Worm (Caenorhabditis elegans) whole organism, L1 larva: ENCODE data around the gene sru-4.

Source experiments
- C04F5.9 ChIP-seq: sonication (generic microtip); optimal IDR thresholded peaks from 2 replicates; lab custom pipeline; 2016; ENCODE audit warnings: missing genetic modification characterization, missing compliant biosample characterization
- C16A3.4 ChIP-seq: fragments of 150-350 bp; optimal IDR thresholded peaks from 2 replicates; lab custom pipeline; 2014; ENCODE audit warnings: missing biosample characterization, missing genetic modification characterization
- F16B12.6 ChIP-seq: fragments of 150-350 bp; optimal IDR thresholded peaks from 2 replicates; lab custom pipeline; 2014; ENCODE audit warnings: missing biosample characterization, missing genetic modification characterization
- aha-1 ChIP-seq: fragments of 150-350 bp; optimal IDR thresholded peaks from 2 replicates; lab custom pipeline; 2014; ENCODE audit warnings: missing biosample characterization, missing genetic modification characterization
- alr-1 ChIP-seq: fragments of 200-800 bp; sonication (Bioruptor generic); optimal IDR thresholded peaks from 2 replicates; lab custom pipeline; 2018; ENCODE audit warnings: borderline replicate concordance, mild to moderate bottlenecking, missing genetic modification characterization, missing compliant biosample characterization
- aly-2 ChIP-seq: fragments of 150-350 bp; optimal IDR thresholded peaks from 2 replicates; lab custom pipeline; 2014; ENCODE audit warnings: missing biosample characterization, missing genetic modification characterization
- ceh-63 ChIP-seq: fragments of 200-800 bp; sonication (Bioruptor generic); optimal IDR thresholded peaks from 2 replicates; lab custom pipeline; 2018; ENCODE audit warnings: mild to moderate bottlenecking, missing genetic modification characterization, missing compliant biosample characterization
- ceh-8 ChIP-seq: fragments of 200-800 bp; sonication (Bioruptor generic); optimal IDR thresholded peaks from 2 replicates; lab custom pipeline; 2018; ENCODE audit warnings: mild to moderate bottlenecking, missing genetic modification characterization, moderate library complexity, missing compliant biosample characterization
- ceh-82 ChIP-seq, 3 experiments: fragments of 150-350 bp in 1 of 3; sonication (generic microtip) in 2 of 3; optimal IDR thresholded peaks; 2 replicates each; lab custom pipeline; 2014 to 2017; ENCODE audit warnings: missing biosample characterization in 3 of 3, missing genetic modification characterization in 3 of 3
- ces-1 ChIP-seq: fragments of 150-350 bp; optimal IDR thresholded peaks from 2 replicates; lab custom pipeline; 2014; ENCODE audit warnings: missing biosample characterization, missing genetic modification reagents, missing genetic modification characterization
- dpl-1 ChIP-seq, 3 experiments: fragments of 150-350 bp in 2 of 3; sonication (generic microtip) in 1 of 3; optimal IDR thresholded peaks; 2 replicates each; lab custom pipeline; 2014 to 2017; ENCODE audit warnings: missing biosample characterization in 3 of 3, missing genetic modification characterization in 3 of 3, missing genetic modification reagents in 3 of 3
- dsc-1 ChIP-seq: sonication (generic microtip); optimal IDR thresholded peaks from 2 replicates; lab custom pipeline; 2016; ENCODE audit warnings: mild to moderate bottlenecking, missing genetic modification characterization, missing compliant biosample characterization
- efl-1 ChIP-seq, 4 experiments: fragments of 150-350 bp; optimal IDR thresholded peaks in 3 of 4; peaks in 1 of 4; 1 replicate in 1 of 4; 2 replicates in 3 of 4; lab custom pipeline; 2014; ENCODE audit warnings: missing biosample characterization in 2 of 4, missing genetic modification characterization in 2 of 4, missing genetic modification reagents in 2 of 4
- egl-13 ChIP-seq: sonication (generic microtip); optimal IDR thresholded peaks from 2 replicates; lab custom pipeline; 2016; ENCODE audit warnings: missing genotype, missing genetic modification reagents, missing genetic modification characterization, missing compliant biosample characterization
- egl-27 ChIP-seq, 2 experiments: fragments of 150-350 bp in 1 of 2; sonication (generic microtip); optimal IDR thresholded peaks; 3 replicates each; lab custom pipeline; 2017 to 2018; ENCODE audit warnings: missing biosample characterization in 2 of 2, missing genetic modification characterization in 2 of 2, missing genetic modification reagents in 2 of 2
- elt-3 ChIP-seq, 6 experiments: fragments of 150-350 bp in 1 of 6; sonication (generic microtip); optimal IDR thresholded peaks; 2 replicates each; lab custom pipeline; 2017 to 2018; ENCODE audit warnings: missing biosample characterization in 6 of 6, missing genetic modification characterization in 6 of 6, inconsistent platforms in 1 of 6
- fkh-8 ChIP-seq: sonication (generic microtip); optimal IDR thresholded peaks from 2 replicates; lab custom pipeline; 2016; ENCODE audit warnings: mild to moderate bottlenecking, missing genetic modification characterization, missing compliant biosample characterization
- grh-1 ChIP-seq: fragments of 200-800 bp; sonication (Bioruptor generic); IDR thresholded peaks from 2 replicates; pipeline ENCODE4 v1.3.6; 2022; ENCODE audit warnings: missing genetic modification reagents, missing genetic modification characterization, missing compliant biosample characterization
- hlh-17 ChIP-seq: fragments of 200-800 bp; sonication (Bioruptor generic); optimal IDR thresholded peaks from 2 replicates; lab custom pipeline; 2018; ENCODE audit warnings: missing genetic modification characterization, mild to moderate bottlenecking, missing compliant biosample characterization, moderate library complexity, borderline replicate concordance
- irx-1 ChIP-seq: sonication (generic microtip); optimal IDR thresholded peaks from 2 replicates; lab custom pipeline; 2016; ENCODE audit warnings: missing genetic modification characterization, missing compliant biosample characterization
- lin-13 ChIP-seq: fragments of 150-350 bp; optimal IDR thresholded peaks from 2 replicates; lab custom pipeline; 2014; ENCODE audit warnings: missing biosample characterization, missing genetic modification reagents, missing genetic modification characterization
- lin-14 ChIP-seq: fragments of 200-800 bp; sonication (Bioruptor generic); optimal IDR thresholded peaks from 2 replicates; lab custom pipeline; 2018; ENCODE audit warnings: mild to moderate bottlenecking, missing genetic modification characterization, moderate library complexity, missing compliant biosample characterization
- lin-39 ChIP-seq: fragments of 150-350 bp; optimal IDR thresholded peaks from 2 replicates; lab custom pipeline; 2014; ENCODE audit warnings: missing biosample characterization, missing genetic modification reagents, missing genetic modification characterization
- lir-3 ChIP-seq: sonication (generic microtip); optimal IDR thresholded peaks from 2 replicates; lab custom pipeline; 2016; ENCODE audit warnings: mild to moderate bottlenecking, missing genetic modification characterization, moderate library complexity, missing compliant biosample characterization; ENCODE audit not compliant: poor library complexity
- lsy-2 ChIP-seq, 2 experiments: fragments of 150-350 bp; optimal IDR thresholded peaks; 2 replicates each; lab custom pipeline; 2014; ENCODE audit warnings: missing biosample characterization in 2 of 2, missing genetic modification characterization in 2 of 2
- mep-1 ChIP-seq: fragments of 150-350 bp; optimal IDR thresholded peaks from 2 replicates; lab custom pipeline; 2014; ENCODE audit warnings: missing biosample characterization, missing genetic modification characterization
- nhr-19 ChIP-seq: fragments of 200-800 bp; sonication (Bioruptor generic); conservative IDR thresholded peaks from 2 replicates; pipeline ENCODE4 v1.3.6; 2022; ENCODE audit warnings: missing genetic modification characterization, missing compliant biosample characterization
- nhr-20 ChIP-seq: sonication (generic microtip); optimal IDR thresholded peaks from 2 replicates; lab custom pipeline; 2016; ENCODE audit warnings: mild to moderate bottlenecking, missing genetic modification characterization, missing compliant biosample characterization
- nhr-237 ChIP-seq: fragments of 150-350 bp; optimal IDR thresholded peaks from 2 replicates; lab custom pipeline; 2014; ENCODE audit warnings: missing biosample characterization, missing genetic modification characterization
- nhr-47 ChIP-seq: sonication (generic microtip); optimal IDR thresholded peaks from 2 replicates; lab custom pipeline; 2016; ENCODE audit warnings: mild to moderate bottlenecking, missing genetic modification characterization, moderate library complexity, missing compliant biosample characterization
- nhr-71 ChIP-seq: sonication (generic microtip); optimal IDR thresholded peaks from 2 replicates; lab custom pipeline; 2016; ENCODE audit warnings: mild to moderate bottlenecking, missing genetic modification characterization, moderate library complexity, missing compliant biosample characterization
- pax-3 ChIP-seq: fragments of 200-800 bp; sonication (Bioruptor generic); optimal IDR thresholded peaks from 2 replicates; lab custom pipeline; 2018; ENCODE audit warnings: mild to moderate bottlenecking, missing genetic modification characterization, moderate library complexity, missing compliant biosample characterization
- rnt-1 ChIP-seq: sonication (generic microtip); optimal IDR thresholded peaks from 2 replicates; lab custom pipeline; 2016; ENCODE audit warnings: mild to moderate bottlenecking, missing genetic modification characterization, moderate library complexity, missing compliant biosample characterization
- snpc-4 ChIP-seq: fragments of 150-350 bp; optimal IDR thresholded peaks from 2 replicates; lab custom pipeline; 2014; ENCODE audit warnings: missing biosample characterization, missing genetic modification characterization
- sox-4 ChIP-seq: sonication (generic microtip); optimal IDR thresholded peaks from 2 replicates; lab custom pipeline; 2016; ENCODE audit warnings: missing genetic modification characterization, missing compliant biosample characterization
- unc-130 ChIP-seq: fragments of 150-350 bp; optimal IDR thresholded peaks from 2 replicates; lab custom pipeline; 2017; ENCODE audit warnings: missing biosample characterization, missing genetic modification characterization, inconsistent platforms
- unc-62 ChIP-seq: fragments of 150-350 bp; optimal IDR thresholded peaks from 2 replicates; lab custom pipeline; 2014; ENCODE audit warnings: missing biosample characterization, missing genetic modification reagents, missing genetic modification characterization
- unc-86 ChIP-seq: sonication (generic microtip); optimal IDR thresholded peaks from 2 replicates; lab custom pipeline; 2016; ENCODE audit warnings: missing genetic modification characterization, missing compliant biosample characterization
- unc-98 ChIP-seq: fragments of 200-800 bp; sonication (Bioruptor generic); IDR thresholded peaks from 2 replicates; pipeline ENCODE4 v1.3.6; 2022; ENCODE audit warnings: missing genetic modification characterization, missing compliant biosample characterization
- vab-15 ChIP-seq: sonication (generic microtip); optimal IDR thresholded peaks from 2 replicates; lab custom pipeline; 2017; ENCODE audit warnings: missing genotype, mild to moderate bottlenecking, missing genetic modification characterization, missing compliant biosample characterization
- xbp-1 ChIP-seq: sonication (generic microtip); optimal IDR thresholded peaks from 2 replicates; lab custom pipeline; 2016; ENCODE audit warnings: missing genetic modification characterization, missing compliant biosample characterization
- zip-4 ChIP-seq: fragments of 200-800 bp; sonication (Bioruptor generic); optimal IDR thresholded peaks from 2 replicates; lab custom pipeline; 2018; ENCODE audit warnings: mild to moderate bottlenecking, missing genetic modification characterization, moderate library complexity, missing compliant biosample characterization
- ztf-11 ChIP-seq, 2 experiments: sonication (generic microtip); optimal IDR thresholded peaks; 2 replicates each; lab custom pipeline; 2016 to 2017; ENCODE audit warnings: missing genetic modification characterization in 2 of 2, missing biosample characterization in 1 of 2, missing compliant biosample characterization in 1 of 2

The sru-4 gene

DNA sequence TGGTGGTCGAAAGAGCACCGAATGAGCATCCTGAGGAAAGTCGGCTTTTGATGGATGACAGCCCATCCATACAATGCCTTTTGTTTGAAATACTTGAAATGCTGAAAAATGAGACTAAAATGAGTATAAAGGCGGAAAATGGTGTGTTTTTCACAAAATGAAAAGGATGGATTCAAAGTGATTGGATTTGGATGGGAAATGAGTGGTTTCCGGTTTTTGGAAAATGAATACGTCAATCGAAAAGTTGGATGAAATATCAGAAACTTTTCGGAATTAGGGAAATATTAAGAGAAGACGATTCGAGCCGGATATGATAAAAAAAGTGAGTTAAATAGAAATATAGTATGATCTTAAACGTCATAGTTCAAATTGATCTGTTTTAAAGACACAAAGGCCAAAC is 30.8 kb upstream of the sru-4 start, which contains the start of gene F38E11.6:
F38E11.6 (minus strand) TSS at position 101 of the 400 bp plus-strand sequence.
- TF ChIP-seq mep-1 (tag; lab: Kevin White, UChicago) (no peak), ces-1 (GFP tag; lab: Kevin White, UChicago) (no peak), fkh-8 (tag; lab: Kevin White, UChicago) (peak; percentile 16)

DNA sequence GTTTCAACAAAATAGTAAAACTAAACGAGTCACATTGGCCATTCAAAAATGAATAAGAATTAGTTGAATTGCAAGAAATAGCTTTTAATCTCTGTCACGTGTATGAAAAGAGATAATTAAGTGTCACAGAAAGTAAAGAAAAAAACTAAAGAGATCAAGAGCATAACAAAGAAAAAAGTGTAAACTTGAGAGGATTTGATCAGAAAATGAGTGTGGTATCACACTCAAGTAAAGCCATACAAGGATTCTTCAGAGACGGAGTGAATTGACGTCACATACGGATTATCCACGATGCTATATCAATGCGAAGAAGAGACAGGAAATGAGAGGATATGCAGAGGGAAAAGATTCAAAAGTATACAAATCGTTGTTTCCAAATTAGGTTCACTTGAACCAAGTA is 28.9 kb upstream of the sru-4 start:
- TF ChIP-seq rnt-1: no peak
- TF ChIP-seq lsy-2 (tag; optimal IDR thresholded peaks at IDR 0.05; lab: Kevin White, UChicago): no peak
- no peak for TF ChIP-seq lin-13 (GFP tag; lab: Kevin White, UChicago)
- TF ChIP-seq nhr-20: no peak
- no peak for TF ChIP-seq C16A3.4 (tag; lab: Kevin White, UChicago)
- TF ChIP-seq vab-15 (tag; lab: Kevin White, UChicago): no peak
- no peak for TF ChIP-seq elt-3 (tag; optimal IDR thresholded peaks at IDR 0.05; lab: Kevin White, UChicago)
- TF ChIP-seq ceh-8 (GFP tag; lab: Kevin White, UChicago): peak; percentile 24
- no peak for TF ChIP-seq ceh-63
- TF ChIP-seq unc-62 (GFP tag; lab: Kevin White, UChicago): no peak
- peak; percentile 98 for TF ChIP-seq dsc-1 (tag; lab: Kevin White, UChicago)
- TF ChIP-seq aha-1 (tag; lab: Kevin White, UChicago): no peak
- TF ChIP-seq unc-130 (tag; lab: Kevin White, UChicago): no peak
- no peak for TF ChIP-seq ztf-11 (tag; optimal IDR thresholded peaks at IDR 0.05; lab: Kevin White, UChicago)
- TF ChIP-seq unc-86 (tag; lab: Kevin White, UChicago): no peak
- no peak for TF ChIP-seq ces-1 (GFP tag; lab: Kevin White, UChicago)
- TF ChIP-seq ceh-82 (tag; optimal IDR thresholded peaks at IDR 0.05; lab: Kevin White, UChicago): no peak
- no peak for TF ChIP-seq egl-13
- TF ChIP-seq unc-98: no peak
- TF ChIP-seq C04F5.9 (tag; lab: Kevin White, UChicago): no peak
- peak; percentile 79 for TF ChIP-seq pax-3 (tag; lab: Kevin White, UChicago)
- TF ChIP-seq hlh-17 (GFP tag; lab: Kevin White, UChicago): no peak
- TF ChIP-seq egl-27 (tag; optimal IDR thresholded peaks at IDR 0.05; lab: Kevin White, UChicago): no peak
- TF ChIP-seq nhr-47: peak; percentile 35
- TF ChIP-seq nhr-71 (tag; lab: Kevin White, UChicago): no peak
- TF ChIP-seq F16B12.6 (tag; lab: Kevin White, UChicago): no peak
- peak; percentile 57 for TF ChIP-seq fkh-8 (tag; lab: Kevin White, UChicago)
- peak; percentile 74 for TF ChIP-seq sox-4 (tag; lab: Kevin White, UChicago)
- no peak for TF ChIP-seq alr-1 (tag; lab: Kevin White, UChicago)

DNA sequence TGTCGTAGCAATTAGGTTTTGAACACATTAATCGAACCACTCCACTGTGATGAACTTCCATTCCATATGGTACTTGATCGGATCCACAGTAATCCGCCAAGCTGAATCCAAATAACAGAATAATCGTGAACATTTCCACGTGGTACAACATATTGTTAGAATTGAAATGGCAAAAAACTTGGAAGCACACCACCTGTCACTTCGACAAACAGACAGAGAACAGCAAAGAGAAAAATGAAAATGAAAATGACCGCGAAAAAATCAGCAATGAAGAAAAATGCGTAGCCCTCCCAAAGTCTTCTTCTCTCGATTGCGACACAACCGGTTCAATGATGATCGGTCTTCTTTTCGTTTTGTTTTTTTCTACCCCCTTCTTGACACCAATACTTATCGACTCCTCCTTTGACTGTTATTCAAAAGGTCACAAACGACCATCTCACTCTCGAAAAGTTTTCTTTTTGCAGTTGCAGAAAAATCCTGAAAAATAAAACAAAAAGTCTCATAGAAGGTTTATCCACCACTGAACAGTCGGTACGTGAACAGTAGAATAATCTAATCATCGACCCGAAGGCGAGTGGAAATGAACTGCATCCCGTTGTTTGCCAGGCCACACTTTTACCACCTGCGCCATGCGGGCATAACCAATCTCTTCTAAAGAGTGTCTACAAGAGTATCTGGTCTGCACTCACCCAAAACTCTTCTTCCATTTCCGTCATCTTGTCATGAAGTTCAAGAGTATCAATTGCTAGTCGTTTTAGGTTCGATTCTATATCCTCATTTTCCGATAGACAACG is 20.9 kb upstream of the sru-4 start, which contains the start of gene wrt-3:
wrt-3 (minus strand) TSS at position 322 of the 794 bp plus-strand sequence.
- TF ChIP-seq nhr-237 (tag; lab: Kevin White, UChicago): no peak
- TF ChIP-seq lsy-2 (tag; optimal IDR thresholded peaks at IDR 0.05; lab: Kevin White, UChicago): peak in 1 of 2 experiments; percentile 40
- TF ChIP-seq grh-1 (GFP tag; lab: Robert Waterston, UW): peak; percentile 41
- TF ChIP-seq mep-1 (tag; lab: Kevin White, UChicago): peak; percentile 67
- peak; percentile 24 for TF ChIP-seq nhr-20
- peak; percentile 49 for TF ChIP-seq C16A3.4 (tag; lab: Kevin White, UChicago)
- peak; percentile 16 for TF ChIP-seq lir-3 (tag; lab: Kevin White, UChicago)
- peak in 3 of 6 experiments; percentile 3 to 43 (median 23) for TF ChIP-seq elt-3 (tag; optimal IDR thresholded peaks at IDR 0.05; lab: Kevin White, UChicago)
- peak; percentile 22 to 43 for TF ChIP-seq efl-1 (optimal IDR thresholded peaks at IDR 0.05; lab: Kevin White, UChicago)
- peak in 1 of 2 experiments; percentile 93 for TF ChIP-seq efl-1 (GFP tag; optimal IDR thresholded peaks at IDR 0.05 in 1 of 2; lab: Kevin White, UChicago)
- no peak for TF ChIP-seq F16B12.6 (tag; lab: Kevin White, UChicago)
- TF ChIP-seq irx-1 (tag; lab: Kevin White, UChicago): peak; percentile 43
- no peak for TF ChIP-seq pax-3 (tag; lab: Kevin White, UChicago)
- TF ChIP-seq aha-1 (tag; lab: Kevin White, UChicago): no peak
- TF ChIP-seq lin-14 (GFP tag; lab: Kevin White, UChicago): peak; percentile 73
- peak; percentile 53 for TF ChIP-seq nhr-19 (GFP tag; lab: Robert Waterston, UW)
- peak in 1 of 3 experiments; percentile 29 for TF ChIP-seq dpl-1 (GFP tag; optimal IDR thresholded peaks at IDR 0.05; lab: Kevin White, UChicago)
- peak; percentile 44 for TF ChIP-seq xbp-1 (tag; lab: Kevin White, UChicago)
- TF ChIP-seq unc-98: no peak
- peak; percentile 20 for TF ChIP-seq zip-4 (GFP tag; lab: Kevin White, UChicago)
- TF ChIP-seq C04F5.9 (tag; lab: Kevin White, UChicago): no peak
- peak; percentile 27 for TF ChIP-seq dsc-1 (tag; lab: Kevin White, UChicago)
- TF ChIP-seq snpc-4 (tag; lab: Kevin White, UChicago): peak; percentile 57
- peak; percentile 39 for TF ChIP-seq aly-2 (tag; lab: Kevin White, UChicago)
- peak in 2 of 3 experiments; percentile 10 to 40 for TF ChIP-seq ceh-82 (tag; optimal IDR thresholded peaks at IDR 0.05; lab: Kevin White, UChicago)
- TF ChIP-seq lin-13 (GFP tag; lab: Kevin White, UChicago): no peak
- no peak for TF ChIP-seq lin-39 (tag; lab: Kevin White, UChicago)
